Worm (Caenorhabditis elegans) whole organism, late embryonic: Measurements from ENCODE around the gene srx-85.

Experiments
- ama-1 ChIP-seq: fragments of 150-350 bp; optimal IDR thresholded peaks from 2 replicates; lab custom pipeline; 2014
- ceh-19 ChIP-seq: fragments of 200-800 bp; sonication (Bioruptor generic); optimal IDR thresholded peaks from 2 replicates; lab custom pipeline; 2018; ENCODE audit warnings: mild to moderate bottlenecking, missing genetic modification characterization, missing compliant biosample characterization
- ceh-30 ChIP-seq: fragments of 150-350 bp; optimal IDR thresholded peaks from 2 replicates; lab custom pipeline; 2014; ENCODE audit warnings: missing biosample characterization, missing genetic modification characterization
- che-1 ChIP-seq: sonication (generic microtip); optimal IDR thresholded peaks from 2 replicates; lab custom pipeline; 2016; ENCODE audit warnings: mild to moderate bottlenecking, missing genetic modification characterization, missing compliant biosample characterization
- dmd-4 ChIP-seq: sonication (generic microtip); optimal IDR thresholded peaks from 2 replicates; lab custom pipeline; 2016; ENCODE audit warnings: borderline replicate concordance, missing genetic modification characterization, missing compliant biosample characterization
- eyg-1 ChIP-seq: sonication (generic microtip); optimal IDR thresholded peaks from 2 replicates; lab custom pipeline; 2016; ENCODE audit warnings: missing genotype, missing genetic modification characterization, missing compliant biosample characterization
- fax-1 ChIP-seq: sonication (generic microtip); optimal IDR thresholded peaks from 2 replicates; lab custom pipeline; 2016; ENCODE audit warnings: missing genotype, missing genetic modification characterization, missing compliant biosample characterization
- fkh-6 ChIP-seq: sonication (generic microtip); optimal IDR thresholded peaks from 2 replicates; lab custom pipeline; 2016; ENCODE audit warnings: missing genetic modification characterization, missing compliant biosample characterization
- nfya-1 ChIP-seq: sonication (generic microtip); optimal IDR thresholded peaks from 2 replicates; lab custom pipeline; 2017; ENCODE audit warnings: missing genetic modification characterization, mild to moderate bottlenecking, missing compliant biosample characterization, antibody characterized with exemption, moderate library complexity
- nhr-11 ChIP-seq: fragments of 150-350 bp; optimal IDR thresholded peaks from 2 replicates; lab custom pipeline; 2014; ENCODE audit warnings: missing biosample characterization, missing genetic modification characterization
- sox-2 ChIP-seq: fragments of 200-800 bp; sonication (Bioruptor generic); IDR thresholded peaks from 2 replicates; pipeline ENCODE4 v1.3.6; 2022; ENCODE audit warnings: missing genetic modification reagents, missing genetic modification characterization, missing compliant biosample characterization
- unc-3 ChIP-seq, 2 experiments: fragments of 200-800 bp in 1 of 2; sonication (Bioruptor generic) in 1 of 2; sonication (generic microtip) in 1 of 2; conservative IDR thresholded peaks in 1 of 2; optimal IDR thresholded peaks in 1 of 2; 2 replicates each; pipeline versions ENCODE4 v1.3.6 to Lab custom; 2016 to 2022; ENCODE audit warnings: missing compliant biosample characterization in 2 of 2, missing genetic modification characterization in 2 of 2, missing genetic modification reagents in 1 of 2

ce11 chrV:11570169-11570651 is 17.7 kb downstream of the srx-85 start, which contains the start of the genes nhr-101 and pms-2:
- TF ChIP-seq sox-2 (GFP tag; lab: Robert Waterston, UW) (no peak), unc-3 (GFP tag; conservative IDR thresholded peaks at IDR 0.05; lab: Robert Waterston, UW) (no peak), unc-3 (tag; optimal IDR thresholded peaks at IDR 0.05; lab: Kevin White, UChicago) (no peak), eyg-1 (tag; lab: Kevin White, UChicago) (no peak), fax-1 (no peak), nhr-11 (no peak), ceh-19 (GFP tag; lab: Kevin White, UChicago) (no peak), nfya-1 (tag; lab: Kevin White, UChicago) (no peak), dmd-4 (tag; lab: Kevin White, UChicago) (no peak), fkh-6 (tag; lab: Kevin White, UChicago) (no peak), ceh-30 (tag; lab: Kevin White, UChicago) (no peak), ama-1 (lab: Kevin White, UChicago) (no peak), che-1 (no peak)
